Worm (Caenorhabditis elegans) whole organism, L2 larva: ENCODE results near the gene ztf-17.

ENCODE experiments used
- C34F6.9 ChIP-seq: fragments of 150-350 bp; optimal IDR thresholded peaks from 2 replicates; lab custom pipeline; 2014; ENCODE audit warnings: missing biosample characterization, missing genetic modification characterization
- F13H6.1 ChIP-seq: sonication (generic microtip); optimal IDR thresholded peaks from 2 replicates; lab custom pipeline; 2016; ENCODE audit warnings: missing genetic modification characterization, missing compliant biosample characterization
- R02D3.7 ChIP-seq: fragments of 150-350 bp; optimal IDR thresholded peaks from 2 replicates; lab custom pipeline; 2014; ENCODE audit warnings: missing biosample characterization, missing genetic modification characterization
- Y55F3AM.14 ChIP-seq: fragments of 200-800 bp; sonication (Bioruptor generic); optimal IDR thresholded peaks from 2 replicates; lab custom pipeline; 2018; ENCODE audit warnings: mild to moderate bottlenecking, missing genetic modification characterization, missing compliant biosample characterization
- ZK546.5 ChIP-seq: sonication (generic microtip); optimal IDR thresholded peaks from 2 replicates; lab custom pipeline; 2017; ENCODE audit warnings: missing biosample characterization, missing genetic modification characterization
- alr-1 ChIP-seq: fragments of 150-350 bp; optimal IDR thresholded peaks from 2 replicates; lab custom pipeline; 2014; ENCODE audit warnings: missing biosample characterization, missing genetic modification characterization
- ama-1 ChIP-seq: fragments of 150-350 bp; optimal IDR thresholded peaks from 2 replicates; lab custom pipeline; 2018; ENCODE audit warnings: inconsistent platforms
- blmp-1 ChIP-seq: sonication (generic microtip); optimal IDR thresholded peaks from 2 replicates; lab custom pipeline; 2017; ENCODE audit warnings: missing genetic modification characterization, mild to moderate bottlenecking, missing compliant biosample characterization, antibody characterized with exemption, moderate library complexity; ENCODE audit not compliant: insufficient read depth
- ceh-82 ChIP-seq: fragments of 150-350 bp; optimal IDR thresholded peaks from 2 replicates; lab custom pipeline; 2014; ENCODE audit warnings: missing biosample characterization, missing genetic modification characterization
- dmd-4 ChIP-seq: sonication (generic microtip); optimal IDR thresholded peaks from 2 replicates; lab custom pipeline; 2017; ENCODE audit warnings: missing biosample characterization, missing genetic modification characterization
- egl-27 ChIP-seq: sonication (generic microtip); optimal IDR thresholded peaks from 3 replicates; lab custom pipeline; 2017; ENCODE audit warnings: missing biosample characterization, missing genetic modification reagents, missing genetic modification characterization
- elt-1 ChIP-seq: fragments of 150-350 bp; optimal IDR thresholded peaks from 2 replicates; lab custom pipeline; 2014; ENCODE audit warnings: missing biosample characterization, missing genetic modification characterization
- elt-3 ChIP-seq: sonication (generic microtip); optimal IDR thresholded peaks from 2 replicates; lab custom pipeline; 2017; ENCODE audit warnings: missing biosample characterization, missing genetic modification characterization
- fos-1 ChIP-seq: fragments of 150-350 bp; optimal IDR thresholded peaks from 2 replicates; lab custom pipeline; 2014; ENCODE audit warnings: missing biosample characterization, missing genetic modification characterization
- gmeb-1 ChIP-seq: fragments of 150-350 bp; optimal IDR thresholded peaks from 2 replicates; lab custom pipeline; 2014; ENCODE audit warnings: missing biosample characterization, missing genetic modification characterization
- lin-39 ChIP-seq: fragments of 150-350 bp; optimal IDR thresholded peaks from 2 replicates; lab custom pipeline; 2014; ENCODE audit warnings: missing biosample characterization, missing genetic modification reagents, missing genetic modification characterization
- lsy-2 ChIP-seq, 2 experiments: fragments of 150-350 bp in 1 of 2; sonication (generic microtip) in 1 of 2; optimal IDR thresholded peaks; 2 replicates each; lab custom pipeline; 2014 to 2017; ENCODE audit warnings: missing biosample characterization in 2 of 2, missing genetic modification characterization in 2 of 2
- mab-5 ChIP-seq: fragments of 150-350 bp; optimal IDR thresholded peaks from 2 replicates; lab custom pipeline; 2014; ENCODE audit warnings: missing biosample characterization, missing genetic modification characterization
- mdl-1 ChIP-seq, 2 experiments: fragments of 150-350 bp in 1 of 2; sonication (generic microtip) in 1 of 2; optimal IDR thresholded peaks; 2 replicates each; lab custom pipeline; 2017; ENCODE audit warnings: missing biosample characterization in 2 of 2, missing genetic modification characterization in 2 of 2
- nhr-12 ChIP-seq: fragments of 150-350 bp; optimal IDR thresholded peaks from 2 replicates; lab custom pipeline; 2014; ENCODE audit warnings: missing biosample characterization, missing genetic modification characterization
- nhr-129 ChIP-seq: fragments of 150-350 bp; optimal IDR thresholded peaks from 2 replicates; lab custom pipeline; 2014; ENCODE audit warnings: missing biosample characterization, missing genetic modification characterization
- nhr-23 ChIP-seq: fragments of 150-350 bp; optimal IDR thresholded peaks from 2 replicates; lab custom pipeline; 2014; ENCODE audit warnings: missing biosample characterization, missing genetic modification reagents, missing genetic modification characterization
- nhr-237 ChIP-seq: fragments of 150-350 bp; optimal IDR thresholded peaks from 2 replicates; lab custom pipeline; 2014; ENCODE audit warnings: missing biosample characterization, missing genetic modification characterization
- nhr-25 ChIP-seq: fragments of 150-350 bp; sonication (generic microtip); optimal IDR thresholded peaks from 3 replicates; lab custom pipeline; 2014; ENCODE audit warnings: missing biosample characterization, missing genetic modification characterization
- nhr-6 ChIP-seq: fragments of 150-350 bp; optimal IDR thresholded peaks from 2 replicates; lab custom pipeline; 2014; ENCODE audit warnings: missing biosample characterization, missing genetic modification characterization
- peb-1 ChIP-seq: fragments of 150-350 bp; optimal IDR thresholded peaks from 2 replicates; lab custom pipeline; 2014; ENCODE audit warnings: missing biosample characterization, missing genetic modification characterization
- sem-4 ChIP-seq: fragments of 150-350 bp; optimal IDR thresholded peaks from 2 replicates; lab custom pipeline; 2014; ENCODE audit warnings: missing biosample characterization, missing genetic modification reagents, missing genetic modification characterization
- skn-1 ChIP-seq: sonication (generic microtip); optimal IDR thresholded peaks from 2 replicates; lab custom pipeline; 2017; ENCODE audit warnings: missing biosample characterization, missing genetic modification characterization
- sma-3 ChIP-seq: sonication (generic microtip); optimal IDR thresholded peaks from 2 replicates; lab custom pipeline; 2016; ENCODE audit warnings: missing genetic modification reagents, missing genetic modification characterization, missing compliant biosample characterization
- sma-9 ChIP-seq, 2 experiments: fragments of 150-350 bp in 1 of 2; sonication (generic microtip) in 1 of 2; optimal IDR thresholded peaks; 2 replicates each; lab custom pipeline; 2014 to 2016; ENCODE audit warnings: missing genetic modification characterization in 2 of 2, mild to moderate bottlenecking in 1 of 2, missing biosample characterization in 1 of 2, missing compliant biosample characterization in 1 of 2, missing genetic modification reagents in 1 of 2, moderate library complexity in 1 of 2
- snpc-4 ChIP-seq: fragments of 150-350 bp; optimal IDR thresholded peaks from 2 replicates; lab custom pipeline; 2014; ENCODE audit warnings: missing biosample characterization, missing genetic modification characterization
- unc-39 ChIP-seq: fragments of 150-350 bp; optimal IDR thresholded peaks from 2 replicates; lab custom pipeline; 2014; ENCODE audit warnings: missing biosample characterization, missing genetic modification characterization
- unc-55 ChIP-seq: fragments of 150-350 bp; sonication (generic microtip); optimal IDR thresholded peaks from 3 replicates; lab custom pipeline; 2014; ENCODE audit warnings: missing biosample characterization, missing genetic modification reagents, missing genetic modification characterization
- unc-62 ChIP-seq: fragments of 150-350 bp; optimal IDR thresholded peaks from 2 replicates; lab custom pipeline; 2014; ENCODE audit warnings: missing biosample characterization, missing genetic modification reagents, missing genetic modification characterization
- zag-1 ChIP-seq: fragments of 150-350 bp; optimal IDR thresholded peaks from 2 replicates; lab custom pipeline; 2014; ENCODE audit warnings: missing biosample characterization, missing genetic modification characterization
- ztf-1 ChIP-seq: fragments of 200-800 bp; sonication (Bioruptor generic); conservative IDR thresholded peaks from 2 replicates; pipeline ENCODE4 v1.3.6; 2022; ENCODE audit warnings: missing genetic modification characterization, missing compliant biosample characterization
- ztf-11 ChIP-seq: sonication (generic microtip); optimal IDR thresholded peaks from 2 replicates; lab custom pipeline; 2017; ENCODE audit warnings: missing biosample characterization, missing genetic modification characterization
- ztf-4 ChIP-seq: fragments of 150-350 bp; optimal IDR thresholded peaks from 2 replicates; lab custom pipeline; 2014; ENCODE audit warnings: missing biosample characterization, missing genetic modification characterization

Gene ztf-17

DNA sequence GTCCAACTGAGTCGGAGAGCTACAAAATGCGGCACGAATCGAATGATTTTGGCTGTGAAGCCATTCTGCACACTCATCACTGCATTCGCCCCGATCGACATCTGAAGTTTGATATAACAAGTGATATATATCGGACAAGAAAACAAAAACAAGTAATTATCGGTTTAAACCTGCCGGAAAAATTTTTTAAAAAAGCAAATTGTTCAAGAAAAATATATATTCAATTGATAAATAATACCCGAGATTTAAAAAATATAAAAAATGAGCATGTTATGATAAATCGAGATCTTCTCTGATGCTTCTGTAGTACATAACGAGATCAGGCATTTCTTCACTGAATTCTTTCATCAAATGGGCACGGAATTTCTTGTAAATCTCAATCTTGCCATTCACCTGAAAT lies 16.3 kb downstream of the ztf-17 start, which contains the start of gene T09A5.5:
T09A5.5 (minus strand) TSS at position 101 of the 400 bp plus-strand sequence.
- TF ChIP-seq ama-1 (lab: Kevin White, UChicago) = no peak
- TF ChIP-seq ZK546.5 = no peak
- TF ChIP-seq alr-1 (tag; lab: Kevin White, UChicago) = no peak
- no peak for TF ChIP-seq ceh-82 (tag; lab: Kevin White, UChicago)
- no peak for TF ChIP-seq blmp-1 (tag; lab: Kevin White, UChicago)
- TF ChIP-seq peb-1 (tag; lab: Kevin White, UChicago) = no peak
- no peak for TF ChIP-seq mab-5 (tag; lab: Kevin White, UChicago)
- no peak for TF ChIP-seq nhr-12 (tag; lab: Kevin White, UChicago)
- TF ChIP-seq unc-39 = no peak
- no peak for TF ChIP-seq lin-39 (tag; lab: Kevin White, UChicago)
- TF ChIP-seq snpc-4 (tag; lab: Kevin White, UChicago) = no peak
- no peak for TF ChIP-seq nhr-237 (tag; lab: Kevin White, UChicago)
- TF ChIP-seq F13H6.1 = no peak
- TF ChIP-seq dmd-4 = no peak
- no peak for TF ChIP-seq R02D3.7 (tag; lab: Kevin White, UChicago)

DNA sequence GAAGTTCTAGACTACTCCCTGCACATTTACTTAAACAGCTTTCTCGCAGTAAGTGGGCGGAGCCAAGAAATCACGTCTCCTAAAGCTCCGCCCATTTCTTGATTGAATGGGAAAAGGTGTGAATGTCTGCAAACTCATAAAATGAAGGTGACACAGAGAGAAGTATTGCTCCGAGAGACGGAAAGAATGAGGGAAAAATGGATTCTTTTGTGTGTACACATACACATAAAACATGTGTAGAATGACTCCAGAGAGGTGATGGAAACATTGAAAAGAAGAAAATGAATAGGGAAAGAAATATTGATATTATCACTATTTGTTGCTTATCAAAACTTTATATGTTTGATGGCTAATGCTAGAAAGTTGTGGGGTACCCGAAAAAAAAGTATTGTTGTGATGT lies 18.5 kb downstream of the ztf-17 start:
- no peak for TF ChIP-seq sma-3
- no peak for TF ChIP-seq elt-1 (tag; lab: Kevin White, UChicago)
- TF ChIP-seq blmp-1 (tag; lab: Kevin White, UChicago) = no peak
- TF ChIP-seq ZK546.5 = no peak
- no peak for TF ChIP-seq ama-1 (lab: Kevin White, UChicago)
- TF ChIP-seq elt-3 (tag; lab: Kevin White, UChicago) = no peak
- TF ChIP-seq unc-62 = no peak
- no peak for TF ChIP-seq nhr-23 (tag; lab: Kevin White, UChicago)
- TF ChIP-seq alr-1 (tag; lab: Kevin White, UChicago) = no peak
- TF ChIP-seq nhr-237 (tag; lab: Kevin White, UChicago) = no peak
- no peak for TF ChIP-seq mab-5 (tag; lab: Kevin White, UChicago)
- TF ChIP-seq zag-1 = no peak
- no peak for TF ChIP-seq unc-39
- no peak for TF ChIP-seq unc-55
- no peak for TF ChIP-seq ceh-82 (tag; lab: Kevin White, UChicago)
- TF ChIP-seq ztf-1 (GFP tag; lab: Robert Waterston, UW) = no peak
- TF ChIP-seq C34F6.9 = peak; percentile 12
- TF ChIP-seq nhr-129 (tag; lab: Kevin White, UChicago) = peak; percentile 3
- peak; percentile 41 for TF ChIP-seq fos-1

DNA sequence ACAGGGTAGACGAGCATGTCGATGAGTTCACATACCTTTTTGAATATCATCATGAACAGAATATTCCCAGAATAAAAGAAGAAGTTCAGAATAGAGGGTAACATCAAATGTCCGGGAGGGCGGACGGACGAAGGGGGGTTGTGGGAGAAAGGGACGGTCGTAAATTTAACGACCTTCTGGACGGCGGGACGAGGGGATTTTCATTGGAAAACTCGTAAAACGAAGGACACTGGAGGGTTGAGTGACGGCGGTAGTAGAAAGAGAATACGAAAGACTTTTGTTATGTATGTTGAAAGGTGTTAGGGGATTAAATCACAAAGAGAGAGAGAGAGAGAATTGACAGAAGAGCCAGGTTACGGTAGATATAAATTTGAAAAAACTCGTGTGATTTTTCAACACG lies 19.4 kb downstream of the ztf-17 start:
- TF ChIP-seq R02D3.7 (tag; lab: Kevin White, UChicago) (no peak), lin-39 (tag; lab: Kevin White, UChicago) (no peak), sem-4 (peak; percentile 50), nhr-25 (tag; lab: Kevin White, UChicago) (peak; percentile 16), sma-9 (GFP tag; optimal IDR thresholded peaks at IDR 0.05; lab: Kevin White, UChicago) (no peak), sma-9 (tag; optimal IDR thresholded peaks at IDR 0.05; lab: Kevin White, UChicago) (no peak), ztf-11 (tag; lab: Kevin White, UChicago) (no peak), peb-1 (tag; lab: Kevin White, UChicago) (no peak), snpc-4 (tag; lab: Kevin White, UChicago) (no peak), unc-39 (no peak)

DNA sequence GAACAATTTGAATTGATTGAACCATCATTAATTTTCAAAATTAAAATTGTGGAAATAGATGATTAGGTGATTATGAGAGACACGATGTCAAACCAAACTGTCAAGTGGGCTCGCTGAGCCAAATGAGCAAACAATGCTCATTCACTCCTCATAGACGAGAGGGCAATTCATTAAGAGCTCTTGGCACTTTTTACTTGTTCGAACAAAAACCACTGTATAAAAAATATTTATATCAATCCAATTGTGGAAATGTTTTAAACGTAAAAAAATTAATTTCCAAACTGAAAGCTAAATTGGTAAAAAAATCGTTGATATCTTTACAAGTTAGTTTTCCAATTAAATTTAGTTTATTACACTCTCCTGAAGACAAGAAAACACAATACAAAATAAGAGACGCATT lies 20.3 kb downstream of the ztf-17 start, which contains the start of gene acr-7:
acr-7 (minus strand) TSS at position 101 of the 400 bp plus-strand sequence.
- no peak for TF ChIP-seq gmeb-1 (tag; lab: Kevin White, UChicago)
- no peak for TF ChIP-seq unc-55
- no peak for TF ChIP-seq peb-1 (tag; lab: Kevin White, UChicago)
- TF ChIP-seq nhr-6 (tag; lab: Kevin White, UChicago) = no peak
- no peak for TF ChIP-seq nhr-25 (tag; lab: Kevin White, UChicago)
- TF ChIP-seq sem-4 = no peak
- TF ChIP-seq C34F6.9 = no peak
- no peak for TF ChIP-seq zag-1
- no peak for TF ChIP-seq skn-1
- no peak for TF ChIP-seq lsy-2 (tag; optimal IDR thresholded peaks at IDR 0.05; lab: Kevin White, UChicago)
- no peak for TF ChIP-seq sma-9 (GFP tag; optimal IDR thresholded peaks at IDR 0.05; lab: Kevin White, UChicago)
- no peak for TF ChIP-seq sma-9 (tag; optimal IDR thresholded peaks at IDR 0.05; lab: Kevin White, UChicago)
- no peak for TF ChIP-seq ama-1 (lab: Kevin White, UChicago)
- no peak for TF ChIP-seq mdl-1 (tag; optimal IDR thresholded peaks at IDR 0.05; lab: Kevin White, UChicago)
- TF ChIP-seq egl-27 (tag; lab: Kevin White, UChicago) = no peak
- TF ChIP-seq ztf-4 (tag; lab: Kevin White, UChicago) = no peak
- TF ChIP-seq alr-1 (tag; lab: Kevin White, UChicago) = no peak
- no peak for TF ChIP-seq Y55F3AM.14 (GFP tag; lab: Kevin White, UChicago)
- no peak for TF ChIP-seq unc-62
